Fruit fly (Drosophila melanogaster): Measurements from ENCODE around the gene Dys.
A peak's percentile ranks its signal among the peaks of the same experiment; 100 is the strongest.

Gene Dys

dm6 chr3R:19492400-19492799, 31.5 kb downstream of the Dys start:
- TF ChIP-seq CG8478 (optimal IDR thresholded peaks at IDR 0.05) (no peak), CTCF (optimal IDR thresholded peaks at IDR 0.05) (no peak)

DNA sequence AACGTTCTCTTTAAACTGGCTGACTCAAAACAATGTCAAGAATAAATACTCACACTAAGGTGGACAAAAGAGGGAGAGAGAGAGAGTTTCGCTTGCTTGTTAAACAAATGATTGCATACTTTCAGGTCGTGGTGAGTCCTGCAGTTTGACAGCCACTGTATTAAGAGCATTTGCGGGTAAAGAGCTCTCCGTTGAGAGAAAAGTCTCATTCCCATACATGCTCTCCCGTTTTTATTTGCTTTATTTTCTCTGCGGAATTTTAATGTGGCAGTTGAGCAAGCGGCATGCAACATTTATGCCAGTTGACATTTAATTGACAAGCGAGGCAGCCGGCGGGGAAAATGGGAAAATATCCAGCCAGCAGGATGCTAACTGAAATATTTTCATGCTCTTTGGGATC, 34.3 kb downstream of the Dys start:
- TF ChIP-seq CG8478 (optimal IDR thresholded peaks at IDR 0.05) (no peak), CTCF (optimal IDR thresholded peaks at IDR 0.05) (peak; percentile 49 to 56)

- TF ChIP-seq CG8478 (optimal IDR thresholded peaks at IDR 0.05), result no peak
- no peak for TF ChIP-seq CTCF (optimal IDR thresholded peaks at IDR 0.05)
These were observed 37.9 kb downstream of the Dys start for dm6 chr3R:19498672-19499373.

DNA sequence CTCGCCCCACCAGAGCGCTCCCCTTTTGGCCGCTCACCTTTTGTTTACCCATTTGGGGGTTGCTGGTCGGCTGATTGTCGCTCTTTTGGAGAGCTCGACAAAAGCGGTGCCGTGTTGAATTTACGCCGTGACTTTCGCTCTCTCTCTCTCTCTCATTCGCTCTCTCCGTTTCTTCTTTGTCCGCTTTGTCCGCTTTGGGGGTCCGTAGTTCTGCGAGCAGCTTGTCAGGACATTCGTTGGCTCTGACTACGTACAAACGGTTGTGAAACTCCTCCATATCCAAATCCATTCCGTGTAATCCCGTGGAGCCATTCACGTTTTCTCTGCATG, 38.5 kb downstream of the Dys start:
- TF ChIP-seq CG8478 (optimal IDR thresholded peaks at IDR 0.05), result no peak
- TF ChIP-seq CTCF (optimal IDR thresholded peaks at IDR 0.05), result no peak

DNA sequence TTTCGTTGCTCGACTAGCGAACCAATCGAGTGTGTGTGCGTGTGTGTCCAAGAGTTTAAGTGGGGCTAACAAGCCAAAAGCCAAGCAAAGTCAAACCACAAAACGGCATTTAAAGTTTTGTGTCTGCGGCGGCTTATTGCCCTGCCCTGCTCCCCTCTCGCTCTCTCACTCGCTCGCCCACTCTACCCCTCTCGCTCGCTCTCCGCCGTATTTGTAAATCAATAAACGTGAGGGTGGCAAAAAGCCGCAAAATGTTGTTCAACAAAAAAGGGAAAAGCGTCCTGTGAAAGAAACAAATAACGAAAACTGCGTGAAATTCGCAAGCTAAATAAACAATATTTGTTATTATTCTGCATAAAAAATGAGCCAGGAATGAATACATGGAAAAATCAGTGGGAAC, 38.9 kb downstream of the Dys start:
- TF ChIP-seq CG8478 (optimal IDR thresholded peaks at IDR 0.05), result no peak
- TF ChIP-seq CTCF (optimal IDR thresholded peaks at IDR 0.05), result no peak

DNA sequence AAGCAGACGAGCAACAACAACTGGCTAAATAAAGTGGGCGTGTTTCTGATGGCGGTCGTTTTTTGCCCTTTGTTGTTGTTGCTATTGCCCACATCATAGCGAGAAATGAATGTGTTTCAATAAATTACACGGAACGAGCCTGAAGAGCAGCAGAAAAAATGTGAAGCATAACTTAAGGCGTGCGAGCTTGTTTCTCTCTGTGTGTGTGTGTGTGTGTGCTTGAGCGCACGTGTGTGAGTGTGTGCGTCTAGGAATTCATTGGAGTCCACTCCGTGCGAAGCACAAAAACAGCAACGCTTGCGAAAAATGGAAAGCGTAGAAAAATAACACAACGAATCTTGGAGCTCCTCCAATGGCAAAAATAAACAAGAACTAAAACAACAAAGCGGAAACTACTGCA, 39.7 kb downstream of the Dys start:
- TF ChIP-seq CG8478 (optimal IDR thresholded peaks at IDR 0.05) (no peak), CTCF (optimal IDR thresholded peaks at IDR 0.05) (no peak)

DNA sequence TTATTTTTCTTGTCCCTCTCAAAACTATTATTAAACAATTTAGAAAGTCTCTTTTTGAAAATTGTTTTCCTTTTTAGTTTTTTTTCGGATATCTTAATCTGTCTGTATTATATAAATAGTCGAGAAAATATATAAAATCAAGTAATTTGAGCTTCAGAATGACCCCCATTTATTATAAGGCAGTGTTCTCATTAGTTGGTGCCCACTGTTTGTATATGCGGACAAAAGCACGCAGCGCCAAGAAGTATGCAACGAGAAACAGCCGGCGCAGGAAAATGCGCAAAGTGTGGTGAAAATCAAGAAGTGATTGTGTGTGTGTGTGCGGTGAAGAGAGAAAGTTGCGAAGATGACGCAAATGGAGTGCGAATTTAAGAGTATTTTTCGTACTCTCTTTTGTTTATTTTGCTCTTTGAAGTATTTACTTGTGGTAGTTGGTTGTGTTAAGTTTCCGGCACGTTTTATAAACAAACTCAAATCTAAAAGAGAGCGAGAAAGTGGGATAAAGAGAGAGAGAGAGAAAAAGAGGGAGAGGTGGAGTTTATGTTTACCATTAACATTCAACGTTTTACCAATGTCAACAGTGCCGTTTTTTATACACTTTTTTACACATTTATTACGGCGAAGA, 42.3 kb downstream of the Dys start:
- TF ChIP-seq CTCF (optimal IDR thresholded peaks at IDR 0.05), result no peak
- TF ChIP-seq CG8478 (optimal IDR thresholded peaks at IDR 0.05), result no peak

DNA sequence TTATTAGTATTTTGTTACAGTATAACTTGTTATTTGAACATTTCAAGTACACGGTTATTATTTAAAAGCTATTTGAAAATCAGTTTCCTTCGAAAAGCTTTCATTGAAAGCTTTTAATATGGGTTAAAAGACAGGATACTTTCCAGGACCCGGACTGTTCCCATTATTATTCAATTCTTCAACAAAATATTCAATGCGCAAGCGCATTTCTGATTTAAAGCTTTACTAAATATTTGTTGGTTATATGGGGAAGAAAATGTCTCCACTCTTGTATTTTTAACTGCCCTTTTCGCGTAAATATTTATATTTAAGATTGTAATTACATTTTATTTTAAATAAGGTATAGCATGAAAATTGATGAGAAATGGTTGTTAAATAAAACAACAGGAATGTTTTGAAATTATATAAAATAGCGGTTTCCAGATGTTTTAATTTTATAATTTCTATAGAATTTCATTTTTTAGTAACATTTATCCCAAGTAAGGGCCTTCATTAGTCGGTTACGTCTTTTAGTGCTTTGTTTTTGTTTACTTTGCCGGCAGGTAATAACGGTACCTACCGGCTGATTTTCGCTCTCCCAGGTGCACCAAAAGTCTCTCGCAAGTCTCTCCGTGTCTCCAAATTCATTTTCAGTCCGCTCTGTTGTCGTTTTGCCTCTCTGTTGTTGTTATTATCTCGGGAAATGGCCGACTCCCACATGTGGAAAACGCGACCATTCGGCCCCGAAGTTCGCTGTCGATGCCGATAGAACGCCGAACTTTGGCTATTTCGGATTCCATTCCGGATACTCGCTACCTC, 47.7 kb downstream of the Dys start:
- TF ChIP-seq CG8478 (optimal IDR thresholded peaks at IDR 0.05), result no peak
- no peak for TF ChIP-seq CTCF (optimal IDR thresholded peaks at IDR 0.05)

dm6 chr3R:19509186-19509522, 48.3 kb downstream of the Dys start:
- TF ChIP-seq CG8478 (optimal IDR thresholded peaks at IDR 0.05) (no peak), CTCF (optimal IDR thresholded peaks at IDR 0.05) (no peak)

dm6 chr3R:19510338-19511130, 49.6 kb downstream of the Dys start:
- no peak for TF ChIP-seq CG8478 (optimal IDR thresholded peaks at IDR 0.05)
- no peak for TF ChIP-seq CTCF (optimal IDR thresholded peaks at IDR 0.05)

DNA sequence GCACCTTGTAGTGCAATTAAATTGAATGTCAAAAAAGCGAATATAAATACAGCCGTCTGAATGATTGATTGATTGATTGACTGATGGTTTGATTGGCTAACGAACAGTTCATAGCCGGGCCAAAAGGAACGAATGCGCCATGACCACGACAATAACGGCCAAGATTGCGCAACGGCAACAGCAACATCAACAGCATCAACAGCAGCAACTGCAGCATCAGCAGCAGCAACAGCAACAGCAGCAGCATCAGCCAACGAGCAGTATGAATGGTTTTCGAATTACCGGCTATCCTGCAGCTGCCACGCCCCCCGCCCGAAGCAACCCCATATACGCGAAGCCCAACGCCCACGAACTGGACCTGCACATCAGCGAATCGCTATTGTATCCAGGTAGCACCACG, 63.6 kb downstream of the Dys start:
- TF ChIP-seq CG8478 (optimal IDR thresholded peaks at IDR 0.05) (no peak), CTCF (optimal IDR thresholded peaks at IDR 0.05) (no peak)

DNA sequence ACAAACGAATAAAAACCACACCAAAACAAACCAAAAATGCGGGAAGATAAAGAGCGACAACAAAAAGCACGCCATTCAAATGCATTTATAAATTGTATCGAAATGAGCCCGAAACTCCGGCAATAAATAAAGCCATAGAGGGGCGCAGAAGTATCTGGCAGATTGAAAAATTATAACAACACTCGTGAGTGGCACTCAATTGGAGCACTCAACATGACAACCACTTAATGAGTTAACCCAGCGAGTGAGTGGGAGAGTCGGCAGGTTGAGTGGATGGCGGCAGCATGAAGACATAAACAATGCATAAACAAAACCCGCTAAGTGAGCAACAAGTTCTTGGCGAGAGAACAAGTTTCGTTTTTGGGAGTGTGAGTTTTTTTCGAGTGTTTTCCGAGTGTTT, 107.9 kb downstream of the Dys start:
- TF ChIP-seq CG8478 (optimal IDR thresholded peaks at IDR 0.05), result no peak
- no peak for TF ChIP-seq CTCF (optimal IDR thresholded peaks at IDR 0.05)

- TF ChIP-seq CTCF (optimal IDR thresholded peaks at IDR 0.05) (no peak), CG8478 (optimal IDR thresholded peaks at IDR 0.05) (no peak)
These were observed 108.3 kb downstream of the Dys start for dm6 chr3R:19569139-19569538.

DNA sequence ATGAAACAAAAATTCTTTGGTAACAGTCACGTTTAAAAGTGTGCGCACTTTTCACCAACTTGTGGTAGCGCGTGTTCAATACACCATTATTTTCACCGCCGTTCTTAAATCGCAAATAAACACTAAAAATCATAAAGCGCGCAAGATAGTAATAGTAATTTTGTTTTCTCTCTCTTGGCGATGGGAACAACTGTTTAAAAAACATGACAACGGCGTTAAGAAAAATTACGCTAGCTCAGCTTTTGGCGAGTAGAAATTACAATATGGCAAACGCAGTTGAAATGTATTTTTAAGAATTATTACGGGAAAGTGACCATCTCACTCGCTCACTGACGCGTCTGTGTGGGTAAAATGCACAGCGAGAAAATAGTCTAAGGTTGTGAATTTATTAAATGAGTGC, 108.8 kb downstream of the Dys start:
- TF ChIP-seq CTCF (optimal IDR thresholded peaks at IDR 0.05), result no peak
- no peak for TF ChIP-seq CG8478 (optimal IDR thresholded peaks at IDR 0.05)

DNA sequence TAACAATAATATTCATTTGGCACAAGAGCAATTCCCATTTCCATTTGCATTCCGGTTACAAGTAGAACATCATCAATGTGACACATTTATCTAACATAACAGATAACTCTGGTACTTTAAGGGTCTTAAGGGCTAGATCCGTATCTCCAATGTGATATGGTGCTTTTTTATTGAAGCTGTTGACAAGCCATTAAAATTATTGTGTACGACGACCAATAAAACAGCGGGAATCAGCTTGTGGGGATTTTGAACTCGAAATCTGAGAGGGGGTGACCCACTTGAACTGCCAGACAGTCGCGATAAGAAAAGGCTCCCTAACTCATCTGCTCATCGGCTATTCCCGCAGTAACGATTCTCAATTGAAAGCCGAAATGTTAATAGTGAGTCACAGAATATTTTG, 110.3 kb downstream of the Dys start:
- TF ChIP-seq CG8478 (optimal IDR thresholded peaks at IDR 0.05) (no peak), CTCF (optimal IDR thresholded peaks at IDR 0.05) (no peak)

All from S2 (cell line).